Fruit fly (Drosophila melanogaster): ENCODE data around the gene CG43115.

Gene CG43115

DNA sequence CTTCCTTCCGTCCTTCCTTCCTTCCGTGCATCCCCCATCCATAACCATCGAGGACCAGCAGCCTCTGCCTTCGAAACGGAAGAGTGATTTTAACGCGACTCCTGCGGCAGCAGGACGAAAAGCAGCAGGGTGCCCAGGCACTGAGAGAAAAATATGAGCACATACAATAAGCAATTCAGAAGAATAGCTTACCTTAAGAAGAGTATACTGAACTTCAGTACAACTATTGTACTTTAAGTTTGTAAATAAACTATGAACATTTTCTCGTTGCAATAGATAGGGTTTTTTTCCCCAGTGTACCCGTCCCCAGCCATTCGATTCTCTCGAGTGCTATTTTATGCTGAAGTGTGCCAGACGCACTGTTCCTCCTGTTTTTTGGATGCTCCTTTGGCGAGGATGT is 34.5 kb downstream of the CG43115 start (continued):
- TF ChIP-seq Gug (GFP tag; IDR thresholded peaks at IDR 0.05) (peak; percentile 44; the same call in 2 of the 4 replicates), sima (GFP tag; optimal IDR thresholded peaks at IDR 0.05) (peak; percentile 20), Neu2 (GFP tag; optimal IDR thresholded peaks at IDR 0.05; ENCODE audit: borderline replicate concordance) (peak; percentile 23), CG17328 (GFP tag; IDR thresholded peaks at IDR 0.05) (peak; percentile 90), pros (GFP tag; optimal IDR thresholded peaks at IDR 0.05) (peak; percentile 16), pfk (GFP tag; optimal IDR thresholded peaks at IDR 0.05) (no peak), Oaz (GFP tag; IDR thresholded peaks at IDR 0.05) (peak; percentile 71)

DNA sequence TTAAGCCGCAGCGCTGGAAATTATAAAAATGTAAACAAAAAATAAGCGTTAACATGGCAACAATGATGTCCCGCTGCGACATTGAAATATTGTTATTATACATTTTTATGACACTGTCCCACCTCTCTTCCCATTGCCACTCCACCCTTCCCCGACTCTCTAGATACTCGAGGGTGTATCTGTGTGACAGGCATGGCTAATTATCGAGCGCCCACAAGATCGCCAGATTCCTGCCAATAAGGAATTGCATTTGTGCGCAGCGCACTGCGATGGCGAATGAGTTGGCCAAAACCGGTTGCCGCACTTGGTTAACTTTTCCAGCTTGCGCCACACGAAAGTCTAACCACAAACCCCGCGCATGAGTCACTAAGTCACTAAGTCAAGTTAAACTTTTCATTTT is 35.6 kb downstream of the CG43115 start:
- TF ChIP-seq trh (GFP tag; optimal IDR thresholded peaks at IDR 0.05) (no peak), crol (GFP tag; IDR thresholded peaks at IDR 0.05) (0 out of 2 replicates have a peak, but pooled peaks have one; percentile 9), Ets65A (GFP tag) (peak; percentile 43), Hr51 (GFP tag; optimal IDR thresholded peaks at IDR 0.05) (no peak)

DNA sequence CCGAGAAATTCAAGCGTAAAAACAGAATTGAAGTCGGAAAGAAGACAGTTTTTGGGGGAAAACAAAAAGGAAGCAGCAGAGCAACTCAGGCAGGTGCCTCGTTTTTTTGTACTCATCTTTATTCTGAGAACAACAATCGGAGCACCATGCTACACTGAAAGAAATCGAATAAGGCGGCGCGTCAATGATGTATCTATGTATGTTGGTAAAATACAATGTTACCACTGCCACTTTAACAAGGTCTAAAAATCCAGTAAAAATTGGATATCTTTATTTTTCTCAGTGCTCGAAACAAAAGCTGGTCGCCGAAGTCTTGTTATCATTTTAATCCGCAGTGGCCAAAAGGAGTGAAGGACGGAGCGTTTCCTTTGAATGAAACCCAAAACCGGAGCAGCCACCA is 36.2 kb downstream of the CG43115 start:
- TF ChIP-seq sr (GFP tag; IDR thresholded peaks at IDR 0.05) (no peak), lab (GFP tag; optimal IDR thresholded peaks at IDR 0.05) (no peak), CG10959 (GFP tag; IDR thresholded peaks at IDR 0.05) (0 out of 2 replicates have a peak, but pooled peaks have one; percentile 21), Ssrp (tag; optimal IDR thresholded peaks at IDR 0.05) (no peak), sens (GFP tag) (peak; percentile 43), aop (GFP tag; IDR thresholded peaks at IDR 0.05) (no peak), Med (GFP tag) (peak; percentile 60), CkIIα-i1 (GFP tag; IDR thresholded peaks at IDR 0.05) (no peak), pho (GFP tag; optimal IDR thresholded peaks at IDR 0.05) (no peak), CG7928 (GFP tag; optimal IDR thresholded peaks at IDR 0.05) (no peak), CG13775 (GFP tag; optimal IDR thresholded peaks at IDR 0.05) (no peak), Xrp1 (GFP tag; IDR thresholded peaks at IDR 0.05) (peak; percentile 9; the same call in 1 of the 2 replicates), Taf1 (GFP tag; IDR thresholded peaks at IDR 0.05) (no peak), lbe (GFP tag; optimal IDR thresholded peaks at IDR 0.05) (peak; percentile 18), CG11247 (GFP tag; IDR thresholded peaks at IDR 0.05) (no peak), zfh1 (GFP tag; IDR thresholded peaks at IDR 0.05) (0 out of 3 replicates have a peak, but pooled peaks have one; percentile 27), CG17385 (GFP tag; optimal IDR thresholded peaks at IDR 0.05) (no peak)

DNA sequence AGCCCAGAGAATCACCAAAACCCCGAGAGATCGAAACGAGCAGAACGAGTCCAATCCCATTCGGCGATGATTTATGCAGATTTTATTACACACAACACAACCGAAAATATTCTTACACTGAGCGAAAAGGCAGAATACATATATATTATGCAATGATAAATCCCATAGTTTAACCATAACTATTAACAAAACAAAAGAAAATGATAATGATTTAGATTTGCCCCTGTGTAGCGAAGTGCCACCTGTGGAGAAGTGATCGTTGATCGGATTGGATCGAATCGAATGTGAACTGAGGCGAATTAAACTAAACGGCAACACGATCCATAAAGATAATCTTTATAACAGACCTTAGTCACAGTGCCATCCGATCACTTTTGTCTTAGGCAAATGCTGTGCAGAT is 37.2 kb downstream of the CG43115 start:
- no peak for TF ChIP-seq CG2678 (tag; optimal IDR thresholded peaks at IDR 0.05)
- no peak for TF ChIP-seq CG13296 (GFP tag; optimal IDR thresholded peaks at IDR 0.05)
- TF ChIP-seq tap (tag; optimal IDR thresholded peaks at IDR 0.05): no peak
- TF ChIP-seq hth (optimal IDR thresholded peaks at IDR 0.05): no peak
- no peak for TF ChIP-seq CG33213 (GFP tag; optimal IDR thresholded peaks at IDR 0.05)
- no peak for TF ChIP-seq B-H1 (GFP tag; IDR thresholded peaks at IDR 0.05)
- TF ChIP-seq Elba2 (GFP tag; optimal IDR thresholded peaks at IDR 0.05): no peak
- TF ChIP-seq CG13894 (tag; optimal IDR thresholded peaks at IDR 0.05): peak; percentile 20
- TF ChIP-seq nom (GFP tag; optimal IDR thresholded peaks at IDR 0.05): no peak
- no peak for TF ChIP-seq hbn (GFP tag; IDR thresholded peaks at IDR 0.05; ENCODE audit: partially characterized antibody)
- TF ChIP-seq Six4 (GFP tag; optimal IDR thresholded peaks at IDR 0.05): no peak
- TF ChIP-seq Hr51 (GFP tag; optimal IDR thresholded peaks at IDR 0.05): no peak
- no peak for TF ChIP-seq CG12236 (GFP tag; optimal IDR thresholded peaks at IDR 0.05)
- peak; percentile 49 for TF ChIP-seq abd-A (tag; optimal IDR thresholded peaks at IDR 0.05)
- no peak for TF ChIP-seq CG42726 (GFP tag; IDR thresholded peaks at IDR 0.05; ENCODE audit: partially characterized antibody)
- no peak for TF ChIP-seq bowl (GFP tag; IDR thresholded peaks at IDR 0.05)
- no peak for TF ChIP-seq CG5180 (GFP tag; optimal IDR thresholded peaks at IDR 0.05)
- no peak for TF ChIP-seq HmgD (GFP tag; optimal IDR thresholded peaks at IDR 0.05)
- TF ChIP-seq E2f1 (GFP tag; IDR thresholded peaks at IDR 0.05): no peak
- no peak for TF ChIP-seq Lim3 (GFP tag; IDR thresholded peaks at IDR 0.05)
- no peak for TF ChIP-seq cas (GFP tag; IDR thresholded peaks at IDR 0.05)
- no peak for TF ChIP-seq sna (GFP tag; IDR thresholded peaks at IDR 0.05; ENCODE audit: partially characterized antibody)

Data from whole organism, embryonic.